Worm (Caenorhabditis elegans) whole organism, late embryonic: ENCODE data around the gene W03G11.2.

Source experiments
- C38D4.7 ChIP-seq: fragments of 200-800 bp; sonication (Bioruptor generic); optimal IDR thresholded peaks from 2 replicates; lab custom pipeline; 2018; ENCODE audit warnings: mild to moderate bottlenecking, missing genetic modification characterization, moderate library complexity, missing compliant biosample characterization
- F13H6.1 ChIP-seq: sonication (generic microtip); optimal IDR thresholded peaks from 2 replicates; lab custom pipeline; 2016; ENCODE audit warnings: missing genetic modification characterization, missing compliant biosample characterization
- T23F11.4 ChIP-seq: fragments of 200-800 bp; sonication (Bioruptor generic); optimal IDR thresholded peaks from 2 replicates; lab custom pipeline; 2018; ENCODE audit warnings: mild to moderate bottlenecking, missing genetic modification characterization, missing compliant biosample characterization
- ahr-1 ChIP-seq: sonication (generic microtip); optimal IDR thresholded peaks from 2 replicates; lab custom pipeline; 2016; ENCODE audit warnings: missing genetic modification characterization, missing compliant biosample characterization
- ama-1 ChIP-seq: fragments of 150-350 bp; optimal IDR thresholded peaks from 2 replicates; lab custom pipeline; 2014
- ceh-14 ChIP-seq: sonication (generic microtip); optimal IDR thresholded peaks from 2 replicates; lab custom pipeline; 2016; ENCODE audit warnings: missing genotype, missing genetic modification characterization, missing compliant biosample characterization
- ceh-19 ChIP-seq: fragments of 200-800 bp; sonication (Bioruptor generic); optimal IDR thresholded peaks from 2 replicates; lab custom pipeline; 2018; ENCODE audit warnings: mild to moderate bottlenecking, missing genetic modification characterization, missing compliant biosample characterization
- ceh-2 ChIP-seq: sonication (generic microtip); optimal IDR thresholded peaks from 2 replicates; lab custom pipeline; 2016; ENCODE audit warnings: missing genotype, missing genetic modification characterization, missing compliant biosample characterization
- ceh-30 ChIP-seq: fragments of 150-350 bp; optimal IDR thresholded peaks from 2 replicates; lab custom pipeline; 2014; ENCODE audit warnings: missing biosample characterization, missing genetic modification characterization
- ceh-45 ChIP-seq: fragments of 200-800 bp; sonication (Bioruptor generic); IDR thresholded peaks from 2 replicates; pipeline ENCODE4 v1.3.6; 2022; ENCODE audit warnings: missing genetic modification reagents, missing genetic modification characterization, missing compliant biosample characterization
- ceh-6 ChIP-seq: fragments of 200-800 bp; sonication (Bioruptor generic); optimal IDR thresholded peaks from 2 replicates; lab custom pipeline; 2018; ENCODE audit warnings: mild to moderate bottlenecking, missing genetic modification characterization, missing compliant biosample characterization
- ceh-9 ChIP-seq: sonication (generic microtip); optimal IDR thresholded peaks from 2 replicates; lab custom pipeline; 2016; ENCODE audit warnings: mild to moderate bottlenecking, missing genetic modification characterization, inconsistent platforms, missing compliant biosample characterization
- dmd-4 ChIP-seq: sonication (generic microtip); optimal IDR thresholded peaks from 2 replicates; lab custom pipeline; 2016; ENCODE audit warnings: borderline replicate concordance, missing genetic modification characterization, missing compliant biosample characterization
- dve-1 ChIP-seq: sonication (generic microtip); optimal IDR thresholded peaks from 2 replicates; lab custom pipeline; 2017; ENCODE audit warnings: antibody characterized with exemption, mild to moderate bottlenecking, missing genetic modification characterization, missing compliant biosample characterization
- elt-2 ChIP-seq: sonication (generic microtip); optimal IDR thresholded peaks from 2 replicates; lab custom pipeline; 2016; ENCODE audit warnings: missing genetic modification reagents, missing genetic modification characterization, missing compliant biosample characterization
- fax-1 ChIP-seq: sonication (generic microtip); optimal IDR thresholded peaks from 2 replicates; lab custom pipeline; 2016; ENCODE audit warnings: missing genotype, missing genetic modification characterization, missing compliant biosample characterization
- fkh-10 ChIP-seq: fragments of 150-350 bp; optimal IDR thresholded peaks from 2 replicates; lab custom pipeline; 2014; ENCODE audit warnings: missing biosample characterization, missing genetic modification reagents, missing genetic modification characterization
- fkh-6 ChIP-seq: sonication (generic microtip); optimal IDR thresholded peaks from 2 replicates; lab custom pipeline; 2016; ENCODE audit warnings: missing genetic modification characterization, missing compliant biosample characterization
- gmeb-2 ChIP-seq: sonication (generic microtip); optimal IDR thresholded peaks from 2 replicates; lab custom pipeline; 2016; ENCODE audit warnings: missing genetic modification characterization, inconsistent platforms, missing compliant biosample characterization
- hlh-13 ChIP-seq: fragments of 200-800 bp; sonication (Bioruptor generic); optimal IDR thresholded peaks from 2 replicates; lab custom pipeline; 2018; ENCODE audit warnings: mild to moderate bottlenecking, missing genetic modification characterization, missing compliant biosample characterization
- hlh-6 ChIP-seq: sonication (generic microtip); optimal IDR thresholded peaks from 2 replicates; lab custom pipeline; 2016; ENCODE audit warnings: missing genotype, missing genetic modification characterization, missing compliant biosample characterization
- hlh-8 ChIP-seq: sonication (generic microtip); optimal IDR thresholded peaks from 2 replicates; lab custom pipeline; 2016; ENCODE audit warnings: missing genotype, missing genetic modification characterization, missing compliant biosample characterization
- lin-11 ChIP-seq: fragments of 200-800 bp; sonication (Bioruptor generic); optimal IDR thresholded peaks from 2 replicates; lab custom pipeline; 2018; ENCODE audit warnings: mild to moderate bottlenecking, missing genetic modification characterization, missing compliant biosample characterization
- nhr-11 ChIP-seq: fragments of 150-350 bp; optimal IDR thresholded peaks from 2 replicates; lab custom pipeline; 2014; ENCODE audit warnings: missing biosample characterization, missing genetic modification characterization
- pag-3 ChIP-seq: sonication (generic microtip); optimal IDR thresholded peaks from 2 replicates; lab custom pipeline; 2016; ENCODE audit warnings: missing compliant biosample characterization, missing genetic modification characterization, borderline replicate concordance
- pha-4 ChIP-seq: fragments of 150-350 bp; optimal IDR thresholded peaks from 2 replicates; lab custom pipeline; 2018; ENCODE audit warnings: missing biosample characterization, missing genetic modification reagents, missing genetic modification characterization
- pqm-1 ChIP-seq: sonication (generic microtip); optimal IDR thresholded peaks from 2 replicates; lab custom pipeline; 2016; ENCODE audit warnings: missing genetic modification characterization, missing compliant biosample characterization
- ref-2 ChIP-seq: sonication (generic microtip); optimal IDR thresholded peaks from 2 replicates; lab custom pipeline; 2016; ENCODE audit warnings: missing genetic modification characterization, missing compliant biosample characterization
- rnt-1 ChIP-seq: sonication (generic microtip); optimal IDR thresholded peaks from 2 replicates; lab custom pipeline; 2016; ENCODE audit warnings: missing genetic modification characterization, missing compliant biosample characterization
- sox-4 ChIP-seq: sonication (generic microtip); optimal IDR thresholded peaks from 2 replicates; lab custom pipeline; 2017; ENCODE audit warnings: mild to moderate bottlenecking, missing genetic modification characterization, inconsistent platforms, missing compliant biosample characterization
- syd-9 ChIP-seq: sonication (generic microtip); optimal IDR thresholded peaks from 2 replicates; lab custom pipeline; 2016; ENCODE audit warnings: mild to moderate bottlenecking, missing genetic modification characterization, moderate library complexity, missing compliant biosample characterization
- tbx-2 ChIP-seq: sonication (generic microtip); optimal IDR thresholded peaks from 2 replicates; lab custom pipeline; 2016; ENCODE audit warnings: missing genetic modification characterization, missing compliant biosample characterization
- tbx-7 ChIP-seq: sonication (generic microtip); optimal IDR thresholded peaks from 2 replicates; lab custom pipeline; 2016; ENCODE audit warnings: missing genotype, missing genetic modification characterization, missing compliant biosample characterization
- ttx-3 ChIP-seq: sonication (generic microtip); optimal IDR thresholded peaks from 2 replicates; lab custom pipeline; 2016; ENCODE audit warnings: missing genetic modification reagents, missing genetic modification characterization, missing compliant biosample characterization
- unc-3 ChIP-seq, 2 experiments: fragments of 200-800 bp in 1 of 2; sonication (Bioruptor generic) in 1 of 2; sonication (generic microtip) in 1 of 2; conservative IDR thresholded peaks in 1 of 2; optimal IDR thresholded peaks in 1 of 2; 2 replicates each; pipeline versions ENCODE4 v1.3.6 to Lab custom; 2016 to 2022; ENCODE audit warnings: missing compliant biosample characterization in 2 of 2, missing genetic modification characterization in 2 of 2, missing genetic modification reagents in 1 of 2

Gene W03G11.2

ce11 chrX:12108517-12109216, at the start of gene W03G11.2, which contains the start of gene lgc-13:
Gene W03G11.2, minus strand, starts transcription at chrX:12108617.
Gene lgc-13, plus strand, starts transcription at chrX:12109166.
- TF ChIP-seq nhr-11 (no peak), elt-2 (no peak), ceh-45 (GFP tag; lab: Robert Waterston, UW) (no peak), syd-9 (tag; lab: Kevin White, UChicago) (no peak), ceh-6 (GFP tag; lab: Kevin White, UChicago) (no peak), T23F11.4 (GFP tag; lab: Kevin White, UChicago) (no peak), ama-1 (lab: Kevin White, UChicago) (no peak), ahr-1 (no peak), F13H6.1 (tag; lab: Kevin White, UChicago) (no peak), ceh-2 (no peak), tbx-2 (no peak), hlh-8 (no peak), ceh-19 (GFP tag; lab: Kevin White, UChicago) (no peak), fax-1 (no peak), dmd-4 (tag; lab: Kevin White, UChicago) (no peak), ceh-14 (tag; lab: Kevin White, UChicago) (no peak), pag-3 (tag; lab: Kevin White, UChicago) (no peak), rnt-1 (no peak)

ce11 chrX:12154055-12154898, 45.9 kb upstream of the W03G11.2 start, which contains the start of gene mfsd-11:
Gene mfsd-11, minus strand, starts transcription at chrX:12154105.
- peak; percentile 65 for TF ChIP-seq elt-2
- TF ChIP-seq ceh-45 (GFP tag; lab: Robert Waterston, UW) = no peak

ce11 chrX:12149638-12150137, 41.3 kb upstream of the W03G11.2 start, which contains the start of gene znf-474:
Gene znf-474, plus strand, starts transcription at chrX:12149924.
- TF ChIP-seq ceh-14 (tag; lab: Kevin White, UChicago) (peak; percentile 6), ama-1 (lab: Kevin White, UChicago) (no peak)

- no peak for TF ChIP-seq unc-3 (GFP tag; conservative IDR thresholded peaks at IDR 0.05; lab: Robert Waterston, UW)
- no peak for TF ChIP-seq unc-3 (tag; optimal IDR thresholded peaks at IDR 0.05; lab: Kevin White, UChicago)
- TF ChIP-seq elt-2 = peak; percentile 73
- TF ChIP-seq ceh-30 (tag; lab: Kevin White, UChicago) = no peak
Observed at ce11 chrX:12146453-12147085, 38.2 kb upstream of the W03G11.2 start, which contains the start of gene pycr-1. Gene pycr-1, plus strand, starts transcription at chrX:12146832.

- TF ChIP-seq pha-4 (tag; lab: Kevin White, UChicago) (no peak), gmeb-2 (no peak), fkh-10 (GFP tag; lab: Kevin White, UChicago) (no peak), ttx-3 (no peak), ceh-9 (tag; lab: Kevin White, UChicago) (no peak), hlh-6 (no peak), ahr-1 (no peak), pag-3 (tag; lab: Kevin White, UChicago) (no peak), ref-2 (tag; lab: Kevin White, UChicago) (no peak), hlh-13 (no peak), C38D4.7 (GFP tag; lab: Kevin White, UChicago) (no peak), sox-4 (no peak), fax-1 (no peak), pqm-1 (no peak), dve-1 (tag; lab: Kevin White, UChicago) (no peak), lin-11 (tag; lab: Kevin White, UChicago) (no peak), tbx-7 (tag; lab: Kevin White, UChicago) (no peak), F13H6.1 (tag; lab: Kevin White, UChicago) (no peak), rnt-1 (no peak), fkh-6 (no peak)
Observed at ce11 chrX:12145919-12146318, 37.5 kb upstream of the W03G11.2 start.
